Fruit fly (Drosophila melanogaster) whole organism, prepupa: ENCODE data around the gene GatA.

Experiments used
- CG6276 ChIP-seq: fragments of 200-800 bp; sonication (Bioruptor generic); optimal IDR thresholded peaks from 2 replicates; lab custom pipeline; 2017; ENCODE audit warnings: missing biosample characterization, mild to moderate bottlenecking, missing genetic modification characterization
- CG8632 ChIP-seq: fragments of 200-800 bp; sonication (Bioruptor generic); optimal IDR thresholded peaks from 3 replicates; lab custom pipeline; 2016; ENCODE audit warnings: missing biosample characterization, missing genetic modification characterization
- Lpt ChIP-seq: fragments of 200-800 bp; sonication (Bioruptor generic); optimal IDR thresholded peaks from 3 replicates; lab custom pipeline; 2016; ENCODE audit warnings: missing biosample characterization, missing genetic modification characterization
- dsx ChIP-seq: fragments of 200-800 bp; optimal IDR thresholded peaks from 3 replicates; lab custom pipeline; 2019; ENCODE audit warnings: missing biosample characterization, mild to moderate bottlenecking, missing genetic modification characterization, moderate library complexity; ENCODE audit not compliant: poor library complexity, severe bottlenecking
- fd85E ChIP-seq: fragments of 200-800 bp; sonication (Bioruptor generic); optimal IDR thresholded peaks from 3 replicates; lab custom pipeline; 2016; ENCODE audit warnings: missing biosample characterization, missing genetic modification characterization
- ss ChIP-seq, 2 experiments: fragments of 200-800 bp; sonication (Bioruptor generic); optimal IDR thresholded peaks; 2 replicates in 1 of 2; 3 replicates in 1 of 2; lab custom pipeline; 2017 to 2018; ENCODE audit warnings: mild to moderate bottlenecking in 2 of 2, missing biosample characterization in 2 of 2, missing genetic modification characterization in 2 of 2, moderate library complexity in 1 of 2
- vri ChIP-seq: fragments of 200-800 bp; sonication (Bioruptor generic); optimal IDR thresholded peaks from 3 replicates; lab custom pipeline; 2016; ENCODE audit warnings: missing biosample characterization, mild to moderate bottlenecking, missing genetic modification characterization

Gene GatA

DNA sequence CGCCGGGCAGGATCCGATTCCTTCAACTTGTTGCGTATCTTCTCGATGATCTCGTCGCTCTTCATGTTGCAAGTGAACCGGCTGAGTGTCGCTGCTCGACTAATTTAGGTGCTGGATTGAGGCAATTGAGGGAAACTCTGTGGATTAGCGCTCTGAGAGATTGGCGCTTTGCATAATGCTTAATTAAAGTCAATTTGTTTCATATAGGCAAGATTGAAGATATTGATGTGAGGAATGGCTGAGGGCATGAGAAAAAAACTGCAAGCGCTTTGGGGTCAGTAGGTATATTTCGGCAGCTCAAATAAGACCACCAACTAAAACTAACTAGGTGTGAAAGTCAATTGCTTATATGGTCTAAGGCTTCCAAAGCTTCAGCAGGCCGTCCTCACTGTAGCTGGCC is 49.9 kb downstream of the GatA start, which contains the start of gene euc:
Gene euc, minus strand, starts transcription at position 101 of the 400 bp plus-strand sequence.
- no peak for TF ChIP-seq dsx (GFP tag; lab: Kevin White, UChicago)
- TF ChIP-seq ss (GFP tag; optimal IDR thresholded peaks at IDR 0.05; lab: Kevin White, UChicago), result no peak
- no peak for TF ChIP-seq CG8632
- TF ChIP-seq CG6276 (GFP tag; lab: Kevin White, UChicago), result no peak
- TF ChIP-seq fd85E (GFP tag; lab: Kevin White, UChicago), result no peak
- no peak for TF ChIP-seq Lpt (GFP tag; lab: Kevin White, UChicago)
- no peak for TF ChIP-seq vri (GFP tag; lab: Kevin White, UChicago)
